Fruit fly (Drosophila melanogaster): ENCODE measurements around the gene Mst57Dc.

Gene Mst57Dc

dm6 chr3R:25851224-25851682 is 21.8 kb upstream of the Mst57Dc start, which contains the start of the genes CG14545 and CG5886 (continued):
- TF ChIP-seq hbn (GFP tag; IDR thresholded peaks at IDR 0.05; ENCODE audit: partially characterized antibody) (no peak), CG7357 (GFP tag; IDR thresholded peaks at IDR 0.05) (no peak), nmo (GFP tag; optimal IDR thresholded peaks at IDR 0.05) (peak; percentile 63), Hey (tag; optimal IDR thresholded peaks at IDR 0.05) (no peak), CG11723 (GFP tag; optimal IDR thresholded peaks at IDR 0.05) (no peak), CG33213 (GFP tag; optimal IDR thresholded peaks at IDR 0.05) (peak; percentile 36), CG17361 (GFP tag; IDR thresholded peaks at IDR 0.05) (no peak; the same call in 2 of the 3 replicates), gsb-n (tag; optimal IDR thresholded peaks at IDR 0.05) (no peak), ci (GFP tag; IDR thresholded peaks at IDR 0.05) (0 out of 3 replicates have a peak, but pooled peaks have one; percentile 45), Stat92E (GFP tag; optimal IDR thresholded peaks at IDR 0.05) (no peak), YL-1 (GFP tag; optimal IDR thresholded peaks at IDR 0.05) (peak; percentile 19), sim (GFP tag; IDR thresholded peaks at IDR 0.05) (no peak), eve (GFP tag; optimal IDR thresholded peaks at IDR 0.05) (no peak), NfI (GFP tag; optimal IDR thresholded peaks at IDR 0.05) (no peak), CG12659 (GFP tag; optimal IDR thresholded peaks at IDR 0.05) (peak; percentile 39), CHES-1-like (GFP tag; optimal IDR thresholded peaks at IDR 0.05) (peak; percentile 31), Mes4 (GFP tag; optimal IDR thresholded peaks at IDR 0.05) (no peak), CG1529 (GFP tag; optimal IDR thresholded peaks at IDR 0.05) (no peak), shn (GFP tag; optimal IDR thresholded peaks at IDR 0.05) (no peak), ro (GFP tag; IDR thresholded peaks at IDR 0.05) (no peak), CkIIα-i1 (GFP tag; IDR thresholded peaks at IDR 0.05) (no peak), CG15011 (GFP tag; optimal IDR thresholded peaks at IDR 0.05) (no peak), tx (GFP tag; optimal IDR thresholded peaks at IDR 0.05) (no peak), hkb (optimal IDR thresholded peaks at IDR 0.05) (peak; percentile 93), hkb (GFP tag; IDR thresholded peaks at IDR 0.05) (no peak), CG8290 (GFP tag; optimal IDR thresholded peaks at IDR 0.05) (no peak), CG8290 (tag; optimal IDR thresholded peaks at IDR 0.05) (no peak), CG32532 (GFP tag; IDR thresholded peaks at IDR 0.05) (no peak), mam (GFP tag; optimal IDR thresholded peaks at IDR 0.05) (no peak), Trl (optimal IDR thresholded peaks at IDR 0.05) (no peak), Trl (GFP tag; optimal IDR thresholded peaks at IDR 0.05) (no peak), CG8089 (GFP tag; optimal IDR thresholded peaks at IDR 0.05) (no peak), dati (GFP tag; IDR thresholded peaks at IDR 0.05) (no peak), Opbp (GFP tag; IDR thresholded peaks at IDR 0.05; ENCODE audit: partially characterized antibody) (no peak), crc (GFP tag; optimal IDR thresholded peaks at IDR 0.05) (no peak), CG6254 (GFP tag; optimal IDR thresholded peaks at IDR 0.05) (no peak), CG10654 (GFP tag; optimal IDR thresholded peaks at IDR 0.05) (no peak), bsh (GFP tag; optimal IDR thresholded peaks at IDR 0.05) (no peak), cato (GFP tag; optimal IDR thresholded peaks at IDR 0.05; ENCODE audit: borderline replicate concordance) (no peak), peb (GFP tag; IDR thresholded peaks at IDR 0.05) (no peak), CG12769 (tag; optimal IDR thresholded peaks at IDR 0.05) (no peak), sr (GFP tag; IDR thresholded peaks at IDR 0.05) (no peak), CG10147 (GFP tag; optimal IDR thresholded peaks at IDR 0.05) (no peak), Dll (GFP tag; IDR thresholded peaks at IDR 0.05; ENCODE audit: partially characterized antibody) (no peak), kay (GFP tag; optimal IDR thresholded peaks at IDR 0.05) (no peak), luna (GFP tag; optimal IDR thresholded peaks at IDR 0.05) (no peak), CG4707 (GFP tag; optimal IDR thresholded peaks at IDR 0.05) (no peak), Dbx (GFP tag; IDR thresholded peaks at IDR 0.05) (no peak), CG7928 (GFP tag; optimal IDR thresholded peaks at IDR 0.05) (peak; percentile 88), insv (GFP tag; optimal IDR thresholded peaks at IDR 0.05) (peak in 1 of 2 experiments; percentile 3), org-1 (GFP tag; optimal IDR thresholded peaks at IDR 0.05) (no peak), CG42726 (GFP tag; IDR thresholded peaks at IDR 0.05; ENCODE audit: partially characterized antibody) (0 out of 2 replicates have a peak, but pooled peaks have one; percentile 32)

All from whole organism, embryonic.